Fruit fly (Drosophila melanogaster) whole organism: ENCODE measurements around the gene CG15533.

Experiments used
- CG8478 ChIP-seq: fragments of >200 bp; optimal IDR thresholded peaks from 2 replicates; lab custom pipeline; 2018; ENCODE audit warnings: inconsistent platforms
- Dll ChIP-seq: fragments of >200 bp; optimal IDR thresholded peaks from 2 replicates; lab custom pipeline; 2017
- psq ChIP-seq: fragments of >200 bp; optimal IDR thresholded peaks from 2 replicates; lab custom pipeline; 2017

DNA sequence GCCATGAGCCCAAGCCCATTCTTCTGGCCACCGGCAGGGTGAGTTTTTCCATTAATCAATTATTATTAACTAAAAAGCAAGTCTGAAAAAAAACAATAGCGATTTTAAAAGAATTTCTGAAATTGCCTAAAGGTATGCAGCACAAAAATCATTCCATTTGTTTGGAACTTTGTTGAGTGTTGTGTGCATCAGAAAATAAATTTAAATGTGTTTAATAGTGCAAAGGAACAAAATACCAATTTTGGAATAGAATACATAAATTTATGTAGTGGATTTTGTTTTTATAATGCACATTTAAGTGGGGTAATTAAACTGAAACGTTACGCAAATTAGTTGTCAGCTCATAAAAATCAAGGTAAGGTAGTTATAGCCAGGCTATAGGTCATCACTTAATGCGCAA lies 35.6 kb downstream of the CG15533 start:
- TF ChIP-seq CG8478 (lab: Kevin White, UChicago): no peak
- no peak for TF ChIP-seq Dll (lab: Kevin White, UChicago)
- no peak for TF ChIP-seq psq (lab: Kevin White, UChicago)
